Worm (Caenorhabditis elegans) whole organism, late embryonic: Measurements from ENCODE around the gene C36C9.5.

ENCODE experiments used
- ama-1 ChIP-seq: fragments of 150-350 bp; optimal IDR thresholded peaks from 2 replicates; lab custom pipeline; 2014
- dmd-4 ChIP-seq: sonication (generic microtip); optimal IDR thresholded peaks from 2 replicates; lab custom pipeline; 2016; ENCODE audit warnings: borderline replicate concordance, missing genetic modification characterization, missing compliant biosample characterization
- ets-4 ChIP-seq: sonication (generic microtip); optimal IDR thresholded peaks from 2 replicates; lab custom pipeline; 2016; ENCODE audit warnings: missing genetic modification characterization, missing compliant biosample characterization
- fkh-6 ChIP-seq: sonication (generic microtip); optimal IDR thresholded peaks from 2 replicates; lab custom pipeline; 2016; ENCODE audit warnings: missing genetic modification characterization, missing compliant biosample characterization
- gmeb-2 ChIP-seq: sonication (generic microtip); optimal IDR thresholded peaks from 2 replicates; lab custom pipeline; 2016; ENCODE audit warnings: missing genetic modification characterization, inconsistent platforms, missing compliant biosample characterization
- hlh-30 ChIP-seq: sonication (generic microtip); optimal IDR thresholded peaks from 2 replicates; lab custom pipeline; 2017; ENCODE audit warnings: antibody characterized with exemption, missing genetic modification characterization, missing compliant biosample characterization; ENCODE audit not compliant: insufficient read depth
- hlh-6 ChIP-seq: sonication (generic microtip); optimal IDR thresholded peaks from 2 replicates; lab custom pipeline; 2016; ENCODE audit warnings: missing genotype, missing genetic modification characterization, missing compliant biosample characterization
- hlh-8 ChIP-seq: sonication (generic microtip); optimal IDR thresholded peaks from 2 replicates; lab custom pipeline; 2016; ENCODE audit warnings: missing genotype, missing genetic modification characterization, missing compliant biosample characterization
- lin-11 ChIP-seq: fragments of 200-800 bp; sonication (Bioruptor generic); optimal IDR thresholded peaks from 2 replicates; lab custom pipeline; 2018; ENCODE audit warnings: mild to moderate bottlenecking, missing genetic modification characterization, missing compliant biosample characterization
- madf-2 ChIP-seq: sonication (generic microtip); optimal IDR thresholded peaks from 2 replicates; lab custom pipeline; 2017; ENCODE audit warnings: missing genetic modification characterization, missing compliant biosample characterization
- pax-1 ChIP-seq: fragments of 150-350 bp; optimal IDR thresholded peaks from 2 replicates; lab custom pipeline; 2014; ENCODE audit warnings: missing biosample characterization, missing genetic modification characterization
- ttx-3 ChIP-seq: sonication (generic microtip); optimal IDR thresholded peaks from 2 replicates; lab custom pipeline; 2016; ENCODE audit warnings: missing genetic modification reagents, missing genetic modification characterization, missing compliant biosample characterization

DNA sequence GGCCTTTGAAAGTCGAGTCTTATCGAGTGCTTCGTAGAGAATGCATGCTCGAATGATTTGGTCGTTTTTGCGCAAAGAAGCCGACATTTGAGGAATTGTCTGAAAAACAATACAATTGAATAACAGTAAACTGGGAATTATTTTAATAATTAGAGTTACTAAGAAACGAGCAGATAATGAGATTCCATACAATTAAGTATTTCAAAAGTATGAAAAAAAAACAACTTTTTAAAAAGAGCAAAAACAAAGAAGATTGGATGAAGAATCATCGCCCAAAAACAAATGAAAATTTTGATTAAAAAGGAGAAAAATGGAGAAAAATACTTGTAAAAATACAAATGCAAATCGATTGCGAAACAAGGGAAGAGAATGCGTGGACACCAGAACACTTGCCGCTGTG lies 25.7 kb downstream of the C36C9.5 start, which contains the start of gene fbxa-170:
- no peak for TF ChIP-seq hlh-6 (tag; lab: Kevin White, UChicago)
- no peak for TF ChIP-seq hlh-8 (tag; lab: Kevin White, UChicago)
- no peak for TF ChIP-seq gmeb-2 (tag; lab: Kevin White, UChicago)
- TF ChIP-seq ama-1 (lab: Kevin White, UChicago): no peak
- no peak for TF ChIP-seq dmd-4 (tag; lab: Kevin White, UChicago)
- no peak for TF ChIP-seq fkh-6 (tag; lab: Kevin White, UChicago)
- no peak for TF ChIP-seq hlh-30 (tag; lab: Kevin White, UChicago)
- TF ChIP-seq ets-4: no peak
- no peak for TF ChIP-seq ttx-3 (tag; lab: Kevin White, UChicago)
- TF ChIP-seq lin-11 (tag; lab: Kevin White, UChicago): no peak
- TF ChIP-seq madf-2 (tag; lab: Kevin White, UChicago): no peak
- TF ChIP-seq pax-1 (tag; lab: Kevin White, UChicago): no peak
